Fruit fly (Drosophila melanogaster): ENCODE data around the gene CG32436.

Gene CG32436

DNA sequence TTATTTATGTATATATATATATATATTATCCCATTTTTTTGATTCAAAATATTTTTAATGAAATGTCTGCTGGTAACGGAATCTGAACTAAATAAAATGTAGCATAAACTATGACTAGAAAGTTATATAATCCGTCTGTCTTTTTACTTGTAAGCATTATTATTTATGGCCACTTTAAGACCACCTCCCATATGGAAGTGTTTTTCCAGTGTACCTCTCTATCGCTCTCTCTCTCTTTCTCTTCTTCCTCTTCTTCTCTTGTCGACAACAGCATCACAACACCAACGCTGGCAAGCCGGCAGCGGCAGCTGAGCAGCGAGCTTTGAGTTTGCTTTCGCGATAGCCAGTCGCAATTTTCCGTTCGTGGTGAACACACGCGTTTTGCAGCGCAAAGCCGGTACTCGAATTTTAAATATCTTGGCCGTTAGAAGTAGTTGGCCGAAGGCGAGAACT, 38.4 kb downstream of the CG32436 start, which contains the start of gene rgn (continued):
- TF ChIP-seq woc (GFP tag; optimal IDR thresholded peaks at IDR 0.05), result peak; percentile 65
- peak; percentile 59 for TF ChIP-seq CG9705 (GFP tag; optimal IDR thresholded peaks at IDR 0.05)
- TF ChIP-seq Sp1 (GFP tag; optimal IDR thresholded peaks at IDR 0.05), result peak; percentile 88
- TF ChIP-seq sv (GFP tag; optimal IDR thresholded peaks at IDR 0.05), result no peak
- TF ChIP-seq brk (GFP tag; optimal IDR thresholded peaks at IDR 0.05), result peak; percentile 3
- no peak for TF ChIP-seq Myc (optimal IDR thresholded peaks at IDR 0.05)
- no peak for TF ChIP-seq dsf (GFP tag; optimal IDR thresholded peaks at IDR 0.05; ENCODE audit: borderline replicate concordance)
- no peak for TF ChIP-seq GATAd (GFP tag; optimal IDR thresholded peaks at IDR 0.05)
- no peak for TF ChIP-seq Dfd (GFP tag; optimal IDR thresholded peaks at IDR 0.05)
- TF ChIP-seq Mio (GFP tag; optimal IDR thresholded peaks at IDR 0.05), result no peak
- peak; percentile 26 for TF ChIP-seq Vsx2 (GFP tag; optimal IDR thresholded peaks at IDR 0.05; ENCODE audit: partially characterized antibody)
- TF ChIP-seq h (GFP tag; optimal IDR thresholded peaks at IDR 0.05), result peak; percentile 64
- no peak for TF ChIP-seq Rel (GFP tag; optimal IDR thresholded peaks at IDR 0.05)
- TF ChIP-seq Rel (tag; optimal IDR thresholded peaks at IDR 0.05), result peak; percentile 1
- peak; percentile 53 for TF ChIP-seq Hr83 (GFP tag; optimal IDR thresholded peaks at IDR 0.05; ENCODE audit: poor library complexity, severe bottlenecking)

DNA sequence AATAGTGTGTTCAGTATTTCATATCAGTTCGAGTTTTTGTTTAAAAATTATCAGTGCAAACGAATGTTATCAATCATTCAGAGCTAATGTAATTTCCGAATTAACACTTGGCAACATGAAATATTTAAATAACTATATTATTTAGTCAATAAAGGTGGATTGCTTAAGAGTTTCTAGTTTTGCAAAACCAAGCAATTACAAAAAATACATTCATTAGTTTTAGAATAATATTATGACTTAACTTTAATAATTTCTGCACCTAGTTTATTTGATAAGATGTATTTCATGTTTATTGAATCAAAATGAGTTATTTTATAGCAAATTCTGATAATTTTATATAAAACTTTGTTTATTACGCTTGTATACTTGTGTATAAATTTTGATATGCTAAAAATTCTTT, 39.6 kb downstream of the CG32436 start:
- TF ChIP-seq foxo (GFP tag; optimal IDR thresholded peaks at IDR 0.05) (peak in 1 of 2 experiments; percentile 1), Abd-B (GFP tag; optimal IDR thresholded peaks at IDR 0.05) (no peak)

DNA sequence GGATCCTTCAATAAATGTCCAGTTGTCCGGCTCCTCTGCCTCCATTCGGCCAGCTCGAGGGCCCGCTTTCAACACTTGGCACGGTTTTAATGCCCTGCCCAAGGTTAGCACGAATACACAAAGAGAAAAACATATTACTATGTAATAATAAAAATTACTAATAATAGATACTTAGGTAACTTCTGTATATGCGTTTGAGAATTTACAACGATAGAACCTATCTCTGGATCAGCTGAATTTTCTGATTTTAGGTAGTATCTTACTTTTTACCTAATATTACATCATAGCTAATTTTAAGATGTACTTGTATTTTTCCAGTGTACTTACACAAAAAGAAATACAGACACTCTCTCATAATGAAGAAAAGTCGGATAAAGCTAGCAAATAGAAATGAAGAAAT, 41.9 kb downstream of the CG32436 start:
- no peak for TF ChIP-seq lola (GFP tag; optimal IDR thresholded peaks at IDR 0.05)
- TF ChIP-seq Jra (GFP tag; optimal IDR thresholded peaks at IDR 0.05), result no peak
- peak in 1 of 2 experiments; percentile 52 for TF ChIP-seq foxo (GFP tag; optimal IDR thresholded peaks at IDR 0.05)
- TF ChIP-seq HLH106 (tag; optimal IDR thresholded peaks at IDR 0.05), result peak; percentile 33
- TF ChIP-seq Dfd (GFP tag; optimal IDR thresholded peaks at IDR 0.05), result no peak
- no peak for TF ChIP-seq Myc (optimal IDR thresholded peaks at IDR 0.05)
- peak; percentile 42 for TF ChIP-seq rgr (GFP tag; optimal IDR thresholded peaks at IDR 0.05)
- TF ChIP-seq Hr83 (GFP tag; optimal IDR thresholded peaks at IDR 0.05; ENCODE audit: poor library complexity, severe bottlenecking), result no peak
- no peak for TF ChIP-seq N (GFP tag; optimal IDR thresholded peaks at IDR 0.05)
- no peak for TF ChIP-seq GATAd (GFP tag; optimal IDR thresholded peaks at IDR 0.05)
- no peak for TF ChIP-seq tai (GFP tag; optimal IDR thresholded peaks at IDR 0.05)
- TF ChIP-seq usp (GFP tag; optimal IDR thresholded peaks at IDR 0.05), result no peak
- TF ChIP-seq fru (GFP tag; optimal IDR thresholded peaks at IDR 0.05), result peak; percentile 28
- TF ChIP-seq sv (GFP tag; optimal IDR thresholded peaks at IDR 0.05), result no peak
- TF ChIP-seq psq (GFP tag; optimal IDR thresholded peaks at IDR 0.05), result no peak
- peak; percentile 21 for TF ChIP-seq OdsH (GFP tag; optimal IDR thresholded peaks at IDR 0.05)
- TF ChIP-seq h (GFP tag; optimal IDR thresholded peaks at IDR 0.05), result peak; percentile 26
- no peak for TF ChIP-seq Mio (GFP tag; optimal IDR thresholded peaks at IDR 0.05)
- no peak for TF ChIP-seq br (GFP tag; optimal IDR thresholded peaks at IDR 0.05)
- TF ChIP-seq CG32264 (GFP tag; optimal IDR thresholded peaks at IDR 0.05), result no peak
- TF ChIP-seq Vsx2 (GFP tag; optimal IDR thresholded peaks at IDR 0.05; ENCODE audit: partially characterized antibody), result no peak
- no peak for TF ChIP-seq jim (GFP tag; optimal IDR thresholded peaks at IDR 0.05)

DNA sequence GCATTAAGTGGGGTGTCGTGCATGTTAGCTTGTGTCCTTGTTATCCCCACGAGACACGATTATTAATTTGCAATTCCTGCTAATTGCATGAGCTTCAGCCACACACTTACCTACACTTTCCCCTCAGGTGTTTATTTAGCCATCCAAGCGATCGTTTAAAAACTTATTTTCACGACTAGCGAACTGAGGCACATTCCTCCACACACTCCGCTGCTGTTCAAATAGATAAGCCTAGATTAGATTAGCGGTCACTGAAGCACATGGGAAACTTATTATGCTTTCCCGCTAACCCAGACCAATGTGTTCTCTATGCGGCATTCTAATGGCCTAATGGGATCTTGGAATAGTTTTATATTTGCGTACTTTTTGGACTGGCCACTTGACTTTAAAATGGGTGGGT, 43.1 kb downstream of the CG32436 start:
- TF ChIP-seq woc (GFP tag; optimal IDR thresholded peaks at IDR 0.05) (no peak), dsf (GFP tag; optimal IDR thresholded peaks at IDR 0.05; ENCODE audit: borderline replicate concordance) (no peak), Myc (optimal IDR thresholded peaks at IDR 0.05) (no peak), Vsx2 (GFP tag; optimal IDR thresholded peaks at IDR 0.05; ENCODE audit: partially characterized antibody) (no peak)

DNA sequence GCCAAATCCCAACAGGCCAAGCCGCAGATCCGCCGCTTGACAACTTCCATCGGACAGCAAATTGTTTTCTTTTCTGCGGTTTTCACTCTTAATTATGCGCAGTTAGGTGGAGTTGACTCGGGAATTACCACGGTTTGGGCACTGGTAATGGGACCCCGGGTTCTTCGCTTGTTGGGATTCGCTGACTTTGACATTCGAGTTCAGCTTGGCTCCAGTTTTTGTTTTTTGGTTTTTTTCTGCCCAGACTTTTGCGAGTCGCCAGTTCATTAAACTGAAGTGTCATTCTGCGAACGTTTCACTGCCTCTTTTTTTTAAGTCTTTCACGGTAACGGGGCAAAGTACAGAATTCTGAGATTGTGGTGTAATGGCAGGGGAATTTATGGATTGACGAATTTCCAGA, 45.0 kb downstream of the CG32436 start:
- TF ChIP-seq Rel (GFP tag; optimal IDR thresholded peaks at IDR 0.05) (no peak), Rel (tag; optimal IDR thresholded peaks at IDR 0.05) (no peak), Dfd (GFP tag; optimal IDR thresholded peaks at IDR 0.05) (peak; percentile 0)

DNA sequence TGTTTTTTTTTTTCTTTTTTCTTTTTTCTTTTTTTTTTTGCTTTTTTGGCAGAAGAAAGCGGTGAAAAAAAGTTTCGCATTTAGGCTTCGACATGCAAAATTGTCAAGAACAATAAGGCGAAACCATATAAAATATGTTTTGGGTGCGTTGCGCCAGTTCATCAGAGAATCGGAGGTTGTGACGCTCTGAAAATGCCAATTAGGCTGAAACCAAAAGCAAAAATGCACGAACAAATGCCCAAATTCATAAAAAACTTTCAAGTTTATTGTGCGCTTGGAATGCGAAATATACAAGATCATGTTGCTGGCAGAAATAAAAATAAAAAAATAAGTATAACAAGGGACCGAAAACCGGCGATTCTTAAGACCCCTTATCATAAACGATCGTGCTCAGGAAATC, 45.9 kb downstream of the CG32436 start:
- no peak for TF ChIP-seq rgr (GFP tag; optimal IDR thresholded peaks at IDR 0.05)
- peak; percentile 17 for TF ChIP-seq jim (GFP tag; optimal IDR thresholded peaks at IDR 0.05)
- no peak for TF ChIP-seq woc (GFP tag; optimal IDR thresholded peaks at IDR 0.05)
- no peak for TF ChIP-seq sv (GFP tag; optimal IDR thresholded peaks at IDR 0.05)
- peak; percentile 9 for TF ChIP-seq fru (GFP tag; optimal IDR thresholded peaks at IDR 0.05)
- no peak for TF ChIP-seq Dif (GFP tag; optimal IDR thresholded peaks at IDR 0.05; ENCODE audit: partially characterized antibody)
- no peak for TF ChIP-seq CG32264 (GFP tag; optimal IDR thresholded peaks at IDR 0.05)
- TF ChIP-seq GATAd (GFP tag; optimal IDR thresholded peaks at IDR 0.05), result no peak
- TF ChIP-seq Hr78 (GFP tag; optimal IDR thresholded peaks at IDR 0.05), result no peak
- no peak for TF ChIP-seq N (GFP tag; optimal IDR thresholded peaks at IDR 0.05)
- TF ChIP-seq pan (optimal IDR thresholded peaks at IDR 0.05), result no peak
- no peak for TF ChIP-seq h (GFP tag; optimal IDR thresholded peaks at IDR 0.05)
- no peak for TF ChIP-seq Hr83 (GFP tag; optimal IDR thresholded peaks at IDR 0.05; ENCODE audit: poor library complexity, severe bottlenecking)
- TF ChIP-seq sage (GFP tag; optimal IDR thresholded peaks at IDR 0.05), result no peak
- no peak for TF ChIP-seq dsf (GFP tag; optimal IDR thresholded peaks at IDR 0.05; ENCODE audit: borderline replicate concordance)
- TF ChIP-seq Rel (GFP tag; optimal IDR thresholded peaks at IDR 0.05), result no peak
- no peak for TF ChIP-seq Rel (tag; optimal IDR thresholded peaks at IDR 0.05)
- TF ChIP-seq CrebA (GFP tag; optimal IDR thresholded peaks at IDR 0.05; ENCODE audit: borderline replicate concordance), result peak; percentile 39
- no peak for TF ChIP-seq foxo (GFP tag; optimal IDR thresholded peaks at IDR 0.05)
- peak; percentile 20 for TF ChIP-seq psq (GFP tag; optimal IDR thresholded peaks at IDR 0.05)
- TF ChIP-seq Mio (GFP tag; optimal IDR thresholded peaks at IDR 0.05), result no peak
- TF ChIP-seq Abd-B (GFP tag; optimal IDR thresholded peaks at IDR 0.05), result no peak
- no peak for TF ChIP-seq HLH106 (tag; optimal IDR thresholded peaks at IDR 0.05)
- TF ChIP-seq br (GFP tag; optimal IDR thresholded peaks at IDR 0.05), result no peak
- TF ChIP-seq OdsH (GFP tag; optimal IDR thresholded peaks at IDR 0.05), result no peak
- no peak for TF ChIP-seq brk (GFP tag; optimal IDR thresholded peaks at IDR 0.05)
- TF ChIP-seq CG9705 (GFP tag; optimal IDR thresholded peaks at IDR 0.05), result no peak

Measured in whole organism, wandering third instar larva.